Worm (Caenorhabditis elegans) whole organism, young adult: ENCODE results near the gene fbxa-84.

Experiments
- B0019.2 ChIP-seq: fragments of 200-800 bp; sonication (Bioruptor generic); conservative IDR thresholded peaks from 2 replicates; pipeline ENCODE4 v1.3.6; 2022; ENCODE audit warnings: missing genetic modification reagents, missing genetic modification characterization, missing compliant biosample characterization
- F22D6.2 ChIP-seq: sonication (generic microtip); optimal IDR thresholded peaks from 2 replicates; lab custom pipeline; 2016; ENCODE audit warnings: mild to moderate bottlenecking, missing genetic modification characterization, missing compliant biosample characterization
- F23B12.7 ChIP-seq: sonication (generic microtip); optimal IDR thresholded peaks from 2 replicates; lab custom pipeline; 2017; ENCODE audit warnings: missing genetic modification characterization, mild to moderate bottlenecking, missing compliant biosample characterization, antibody characterized with exemption, moderate library complexity; ENCODE audit not compliant: insufficient read depth
- T07F8.4 ChIP-seq: sonication (generic microtip); optimal IDR thresholded peaks from 2 replicates; lab custom pipeline; 2016; ENCODE audit warnings: mild to moderate bottlenecking, missing genetic modification characterization, moderate library complexity, missing compliant biosample characterization
- Y53F4B.3 ChIP-seq: fragments of 200-800 bp; sonication (Bioruptor generic); IDR thresholded peaks from 2 replicates; pipeline ENCODE4 v1.3.6; 2022; ENCODE audit warnings: missing genetic modification reagents, missing genetic modification characterization, missing compliant biosample characterization
- Y56A3A.18 ChIP-seq: fragments of 200-800 bp; sonication (Bioruptor generic); IDR thresholded peaks from 2 replicates; pipeline ENCODE4 v1.3.6; 2022; ENCODE audit warnings: missing genetic modification reagents, missing genetic modification characterization, missing compliant biosample characterization
- Y79H2A.3 ChIP-seq: fragments of 200-800 bp; sonication (Bioruptor generic); conservative IDR thresholded peaks from 2 replicates; pipeline ENCODE4 v1.3.6; 2022; ENCODE audit warnings: missing genetic modification reagents, missing genetic modification characterization, missing compliant biosample characterization
- aptf-2 ChIP-seq: fragments of 200-800 bp; sonication (Bioruptor generic); conservative IDR thresholded peaks from 2 replicates; pipeline ENCODE4 v1.3.6; 2022; ENCODE audit warnings: missing genetic modification reagents, missing genetic modification characterization, missing compliant biosample characterization
- atf-7 ChIP-seq: sonication (generic microtip); optimal IDR thresholded peaks from 2 replicates; lab custom pipeline; 2017; ENCODE audit warnings: mild to moderate bottlenecking, missing genetic modification characterization, missing compliant biosample characterization
- athp-1 ChIP-seq: sonication (generic microtip); optimal IDR thresholded peaks from 2 replicates; lab custom pipeline; 2017; ENCODE audit warnings: mild to moderate bottlenecking, missing genetic modification characterization, missing compliant biosample characterization
- attf-3 ChIP-seq: fragments of 200-800 bp; sonication (Bioruptor generic); conservative IDR thresholded peaks from 2 replicates; pipeline ENCODE4 v1.3.6; 2022; ENCODE audit warnings: missing genetic modification reagents, missing genetic modification characterization, missing compliant biosample characterization
- attf-6 ChIP-seq: fragments of 200-800 bp; sonication (Bioruptor generic); IDR thresholded peaks from 2 replicates; pipeline ENCODE4 v1.3.6; 2022; ENCODE audit warnings: missing genetic modification reagents, missing genetic modification characterization, missing compliant biosample characterization
- ceh-100 ChIP-seq: fragments of 200-800 bp; sonication (Bioruptor generic); IDR thresholded peaks from 2 replicates; pipeline ENCODE4 v1.3.6; 2022; ENCODE audit warnings: missing genetic modification reagents, missing genetic modification characterization, missing compliant biosample characterization
- ceh-27 ChIP-seq: fragments of 200-800 bp; sonication (Bioruptor generic); optimal IDR thresholded peaks from 2 replicates; lab custom pipeline; 2018; ENCODE audit warnings: mild to moderate bottlenecking, missing genetic modification characterization, moderate library complexity, missing compliant biosample characterization
- ceh-40 ChIP-seq: fragments of 200-800 bp; sonication (Bioruptor generic); IDR thresholded peaks from 2 replicates; pipeline ENCODE4 v1.3.6; 2022; ENCODE audit warnings: missing genetic modification characterization, missing compliant biosample characterization
- ceh-58 ChIP-seq: fragments of 200-800 bp; sonication (Bioruptor generic); IDR thresholded peaks from 2 replicates; pipeline ENCODE4 v1.3.6; 2022; ENCODE audit warnings: missing genetic modification characterization, missing compliant biosample characterization
- ceh-79 ChIP-seq: sonication (generic microtip); optimal IDR thresholded peaks from 2 replicates; lab custom pipeline; 2017; ENCODE audit warnings: mild to moderate bottlenecking, missing genetic modification characterization, missing compliant biosample characterization
- die-1 ChIP-seq: sonication (generic microtip); optimal IDR thresholded peaks from 2 replicates; lab custom pipeline; 2016; ENCODE audit warnings: missing genotype, mild to moderate bottlenecking, missing genetic modification characterization, missing compliant biosample characterization
- efl-1 ChIP-seq: fragments of 150-350 bp; optimal IDR thresholded peaks from 2 replicates; lab custom pipeline; 2014; ENCODE audit warnings: missing biosample characterization, missing genetic modification reagents, missing genetic modification characterization
- egrh-3 ChIP-seq: fragments of 200-800 bp; sonication (Bioruptor generic); IDR thresholded peaks from 2 replicates; pipeline ENCODE4 v1.3.6; 2022; ENCODE audit warnings: missing genetic modification reagents, missing genetic modification characterization, missing compliant biosample characterization
- fkh-3 ChIP-seq: sonication (generic microtip); optimal IDR thresholded peaks from 2 replicates; lab custom pipeline; 2016; ENCODE audit warnings: mild to moderate bottlenecking, missing genetic modification characterization, missing compliant biosample characterization
- lag-1 ChIP-seq: fragments of 200-800 bp; sonication (Bioruptor generic); IDR thresholded peaks from 2 replicates; pipeline ENCODE4 v1.3.6; 2022; ENCODE audit warnings: missing genetic modification reagents, missing genetic modification characterization, missing compliant biosample characterization
- let-526 ChIP-seq: fragments of 200-800 bp; sonication (Bioruptor generic); IDR thresholded peaks from 2 replicates; pipeline ENCODE4 v1.3.6; 2022; ENCODE audit warnings: missing genetic modification reagents, missing genetic modification characterization, missing compliant biosample characterization
- lin-35 ChIP-seq, 3 experiments: fragments of 150-350 bp in 2 of 3; sonication (generic microtip) in 1 of 3; optimal IDR thresholded peaks; 2 replicates each; lab custom pipeline; 2014 to 2018; ENCODE audit warnings: missing biosample characterization in 3 of 3, missing genetic modification characterization in 3 of 3, missing genetic modification reagents in 3 of 3
- lin-40 ChIP-seq: sonication (generic microtip); optimal IDR thresholded peaks from 2 replicates; lab custom pipeline; 2016; ENCODE audit warnings: missing genetic modification characterization, mild to moderate bottlenecking, missing compliant biosample characterization, missing genotype, missing genetic modification reagents
- lir-1 ChIP-seq: fragments of 200-800 bp; sonication (Bioruptor generic); conservative IDR thresholded peaks from 2 replicates; pipeline ENCODE4 v1.3.6; 2022; ENCODE audit warnings: missing genetic modification reagents, missing genetic modification characterization, missing compliant biosample characterization
- lsy-27 ChIP-seq: sonication (generic microtip); optimal IDR thresholded peaks from 2 replicates; lab custom pipeline; 2017; ENCODE audit warnings: missing genetic modification characterization, mild to moderate bottlenecking, missing compliant biosample characterization, antibody characterized with exemption, missing genotype, borderline replicate concordance; ENCODE audit not compliant: insufficient read depth
- madf-6 ChIP-seq: fragments of 200-800 bp; sonication (Bioruptor generic); IDR thresholded peaks from 2 replicates; pipeline ENCODE4 v1.3.6; 2022; ENCODE audit warnings: missing genetic modification reagents, missing genetic modification characterization, missing compliant biosample characterization
- madf-8 ChIP-seq: fragments of 200-800 bp; sonication (Bioruptor generic); conservative IDR thresholded peaks from 2 replicates; pipeline ENCODE4 v1.3.6; 2022; ENCODE audit warnings: missing genetic modification reagents, missing genetic modification characterization, missing compliant biosample characterization
- mcd-1 ChIP-seq: fragments of 200-800 bp; sonication (Bioruptor generic); IDR thresholded peaks from 2 replicates; pipeline ENCODE4 v1.3.6; 2022; ENCODE audit warnings: missing genetic modification reagents, missing genetic modification characterization, missing compliant biosample characterization
- mes-4 ChIP-seq: sonication (generic microtip); optimal IDR thresholded peaks from 2 replicates; lab custom pipeline; 2016; ENCODE audit warnings: missing genotype, missing genetic modification characterization, missing compliant biosample characterization
- nfya-2 ChIP-seq: fragments of 200-800 bp; sonication (Bioruptor generic); IDR thresholded peaks from 2 replicates; pipeline ENCODE4 v1.3.6; 2022; ENCODE audit warnings: missing genetic modification reagents, missing genetic modification characterization, missing compliant biosample characterization
- nhr-179 ChIP-seq: sonication (generic microtip); optimal IDR thresholded peaks from 2 replicates; lab custom pipeline; 2016; ENCODE audit warnings: mild to moderate bottlenecking, missing genetic modification characterization, missing compliant biosample characterization
- nhr-27 ChIP-seq: fragments of 200-800 bp; sonication (Bioruptor generic); optimal IDR thresholded peaks from 2 replicates; lab custom pipeline; 2018; ENCODE audit warnings: mild to moderate bottlenecking, missing genetic modification characterization, moderate library complexity, missing compliant biosample characterization
- sdz-38 ChIP-seq: sonication (generic microtip); optimal IDR thresholded peaks from 2 replicates; lab custom pipeline; 2016; ENCODE audit warnings: missing genotype, missing genetic modification characterization, missing compliant biosample characterization
- sptf-2 ChIP-seq: fragments of 200-800 bp; sonication (Bioruptor generic); optimal IDR thresholded peaks from 2 replicates; lab custom pipeline; 2018; ENCODE audit warnings: mild to moderate bottlenecking, missing genetic modification characterization, missing compliant biosample characterization
- tbp1 ChIP-seq: fragments of 200-800 bp; sonication (Bioruptor generic); optimal IDR thresholded peaks from 2 replicates; lab custom pipeline; 2018; ENCODE audit warnings: mild to moderate bottlenecking, missing genetic modification characterization, missing compliant biosample characterization
- tlf-1 ChIP-seq: fragments of 200-800 bp; sonication (Bioruptor generic); optimal IDR thresholded peaks from 2 replicates; lab custom pipeline; 2018; ENCODE audit warnings: mild to moderate bottlenecking, missing genetic modification characterization, missing compliant biosample characterization
- unc-130 ChIP-seq: sonication (generic microtip); optimal IDR thresholded peaks from 2 replicates; lab custom pipeline; 2016; ENCODE audit warnings: missing genetic modification reagents, missing genetic modification characterization, missing compliant biosample characterization
- unc-62 ChIP-seq: fragments of 150-350 bp; optimal IDR thresholded peaks from 2 replicates; lab custom pipeline; 2014; ENCODE audit warnings: missing biosample characterization, missing genetic modification reagents, missing genetic modification characterization
- xnd-1 ChIP-seq: sonication (generic microtip); optimal IDR thresholded peaks from 2 replicates; lab custom pipeline; 2016; ENCODE audit warnings: missing genotype, missing genetic modification reagents, missing genetic modification characterization, missing compliant biosample characterization
- ztf-22 ChIP-seq: fragments of 200-800 bp; sonication (Bioruptor generic); optimal IDR thresholded peaks from 2 replicates; lab custom pipeline; 2018; ENCODE audit warnings: mild to moderate bottlenecking, missing genetic modification characterization, moderate library complexity, missing compliant biosample characterization
- ztf-26 ChIP-seq: sonication (generic microtip); optimal IDR thresholded peaks from 2 replicates; lab custom pipeline; 2017; ENCODE audit warnings: missing genetic modification characterization, missing compliant biosample characterization
- ztf-28 ChIP-seq: fragments of 200-800 bp; sonication (Bioruptor generic); IDR thresholded peaks from 2 replicates; pipeline ENCODE4 v1.3.6; 2022; ENCODE audit warnings: missing genetic modification reagents, missing genetic modification characterization, missing compliant biosample characterization
- ztf-6 ChIP-seq: fragments of 200-800 bp; sonication (Bioruptor generic); IDR thresholded peaks from 2 replicates; pipeline ENCODE4 v1.3.6; 2022; ENCODE audit warnings: missing genetic modification reagents, missing genetic modification characterization, missing compliant biosample characterization

Gene fbxa-84

DNA sequence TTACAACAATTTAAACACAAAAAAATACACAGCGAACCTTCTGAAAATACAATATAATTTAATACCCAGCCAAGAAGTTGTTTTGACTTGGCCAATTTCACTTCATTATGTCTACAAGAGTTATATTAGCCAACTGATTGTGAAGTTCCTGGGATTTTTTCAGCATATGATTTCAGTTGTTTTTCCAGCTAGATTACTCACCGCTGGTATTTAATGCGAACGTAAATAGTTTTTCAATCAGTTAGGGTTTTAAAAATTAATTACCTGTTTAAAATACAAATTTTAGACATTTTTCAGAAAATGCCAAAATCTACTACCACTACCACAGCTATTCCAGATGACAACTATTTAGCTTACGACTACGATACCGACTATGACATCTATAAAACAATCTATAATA is 43.4 kb downstream of the fbxa-84 start, which contains the start of gene srw-14:
Gene srw-14, plus strand, starts transcription at position 301 of the 400 bp plus-strand sequence.
- TF ChIP-seq sdz-38 (tag; lab: Kevin White, UChicago) (no peak), sptf-2 (GFP tag; lab: Kevin White, UChicago) (no peak), attf-3 (GFP tag; lab: Robert Waterston, UW) (no peak), mes-4 (tag; lab: Kevin White, UChicago) (no peak)

DNA sequence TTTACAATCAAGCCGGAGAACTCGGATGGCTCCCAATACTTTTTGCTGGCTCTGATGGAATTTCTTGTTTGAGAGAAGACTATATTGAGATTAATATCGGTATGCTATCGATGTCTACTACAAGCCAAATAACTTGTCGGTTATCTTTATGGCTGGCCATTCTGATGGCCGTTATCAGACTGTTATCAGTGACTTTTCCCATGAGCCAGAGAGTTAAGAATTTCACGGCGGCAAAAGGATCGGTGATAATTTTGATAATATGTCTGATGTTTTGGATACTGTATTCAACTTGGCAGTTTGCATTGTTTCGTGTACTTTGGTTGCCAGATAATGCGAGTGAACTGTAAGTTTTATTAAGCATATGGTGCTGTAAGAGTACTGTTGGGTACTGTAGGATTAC is 44.0 kb downstream of the fbxa-84 start:
- TF ChIP-seq ztf-28 (GFP tag; lab: Robert Waterston, UW) (no peak), unc-62 (no peak), lin-40 (tag; lab: Kevin White, UChicago) (no peak), ceh-40 (no peak), mes-4 (tag; lab: Kevin White, UChicago) (no peak), efl-1 (GFP tag; lab: Kevin White, UChicago) (no peak), ztf-6 (no peak), madf-6 (GFP tag; lab: Robert Waterston, UW) (no peak), ztf-26 (tag; lab: Kevin White, UChicago) (no peak), unc-130 (GFP tag; lab: Kevin White, UChicago) (no peak), ceh-100 (GFP tag; lab: Robert Waterston, UW) (no peak), tlf-1 (no peak), Y56A3A.18 (GFP tag; lab: Robert Waterston, UW) (no peak), F23B12.7 (no peak), fkh-3 (tag; lab: Kevin White, UChicago) (no peak), Y79H2A.3 (GFP tag; lab: Robert Waterston, UW) (no peak), Y53F4B.3 (GFP tag; lab: Robert Waterston, UW) (no peak)

DNA sequence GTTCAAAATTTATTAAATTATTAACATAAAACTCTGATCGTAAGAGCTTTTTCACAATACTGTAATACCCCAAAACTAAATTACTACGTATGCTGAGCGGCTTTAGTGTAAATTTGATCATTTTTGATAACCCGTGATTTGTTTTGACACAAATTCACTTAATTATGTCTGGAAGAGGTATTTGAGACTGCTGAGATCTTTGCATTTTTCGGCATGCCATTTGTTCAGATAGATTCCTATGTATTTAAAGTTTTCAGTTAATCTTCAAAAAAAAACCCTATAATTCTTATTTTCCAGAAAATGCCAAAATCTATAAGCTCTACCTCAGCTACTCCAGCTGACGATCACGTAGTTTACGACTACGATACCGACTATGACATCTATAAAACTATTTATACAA is 48.0 kb downstream of the fbxa-84 start, which contains the start of gene srw-15:
Gene srw-15, plus strand, starts transcription at position 301 of the 400 bp plus-strand sequence.
- TF ChIP-seq lin-35 (GFP tag; optimal IDR thresholded peaks at IDR 0.05; lab: Kevin White, UChicago) (no peak), nfya-2 (GFP tag; lab: Robert Waterston, UW) (no peak), egrh-3 (no peak), lsy-27 (tag; lab: Kevin White, UChicago) (no peak), nhr-27 (no peak), attf-6 (GFP tag; lab: Robert Waterston, UW) (no peak), madf-8 (GFP tag; lab: Robert Waterston, UW) (no peak), ztf-28 (GFP tag; lab: Robert Waterston, UW) (no peak), atf-7 (tag; lab: Kevin White, UChicago) (no peak), ceh-79 (tag; lab: Kevin White, UChicago) (no peak), aptf-2 (GFP tag; lab: Robert Waterston, UW) (no peak), lir-1 (no peak), xnd-1 (tag; lab: Kevin White, UChicago) (no peak), Y79H2A.3 (GFP tag; lab: Robert Waterston, UW) (no peak)

- TF ChIP-seq die-1 (tag; lab: Kevin White, UChicago) (no peak), mcd-1 (GFP tag; lab: Robert Waterston, UW) (no peak), F23B12.7 (no peak), lag-1 (GFP tag; lab: Robert Waterston, UW) (no peak), tbp1 (GFP tag; lab: Kevin White, UChicago) (no peak), ceh-58 (no peak), aptf-2 (GFP tag; lab: Robert Waterston, UW) (no peak), F22D6.2 (no peak), nhr-179 (tag; lab: Kevin White, UChicago) (no peak), athp-1 (tag; lab: Kevin White, UChicago) (no peak), madf-8 (GFP tag; lab: Robert Waterston, UW) (no peak), T07F8.4 (tag; lab: Kevin White, UChicago) (no peak), ceh-27 (GFP tag; lab: Kevin White, UChicago) (no peak), ztf-28 (GFP tag; lab: Robert Waterston, UW) (no peak), ztf-22 (no peak), lin-35 (GFP tag; optimal IDR thresholded peaks at IDR 0.05; lab: Kevin White, UChicago) (no peak), B0019.2 (GFP tag; lab: Robert Waterston, UW) (no peak), let-526 (GFP tag; lab: Robert Waterston, UW) (no peak)
Measured at ce11 chrV:15232200-15232599, 50.0 kb downstream of the fbxa-84 start, which contains the start of gene srw-13. Gene srw-13 (plus strand): TSS chrV:15232500.
